Worm (Caenorhabditis elegans) whole organism, L1 larva: ENCODE results near the gene R02D3.8.

Source experiments
- C04F5.9 ChIP-seq: sonication (generic microtip); optimal IDR thresholded peaks from 2 replicates; lab custom pipeline; 2016; ENCODE audit warnings: missing genetic modification characterization, missing compliant biosample characterization
- C16A3.4 ChIP-seq: fragments of 150-350 bp; optimal IDR thresholded peaks from 2 replicates; lab custom pipeline; 2014; ENCODE audit warnings: missing biosample characterization, missing genetic modification characterization
- C34B4.2 ChIP-seq: sonication (generic microtip); optimal IDR thresholded peaks from 2 replicates; lab custom pipeline; 2017; ENCODE audit warnings: mild to moderate bottlenecking, missing genetic modification characterization, missing compliant biosample characterization
- Y116A8C.19 ChIP-seq: sonication (generic microtip); optimal IDR thresholded peaks from 2 replicates; lab custom pipeline; 2016; ENCODE audit warnings: missing compliant biosample characterization, missing genetic modification characterization, borderline replicate concordance
- aha-1 ChIP-seq: fragments of 150-350 bp; optimal IDR thresholded peaks from 2 replicates; lab custom pipeline; 2014; ENCODE audit warnings: missing biosample characterization, missing genetic modification characterization
- alr-1 ChIP-seq: fragments of 200-800 bp; sonication (Bioruptor generic); optimal IDR thresholded peaks from 2 replicates; lab custom pipeline; 2018; ENCODE audit warnings: borderline replicate concordance, mild to moderate bottlenecking, missing genetic modification characterization, missing compliant biosample characterization
- aly-2 ChIP-seq: fragments of 150-350 bp; optimal IDR thresholded peaks from 2 replicates; lab custom pipeline; 2014; ENCODE audit warnings: missing biosample characterization, missing genetic modification characterization
- blmp-1 ChIP-seq: fragments of 150-350 bp; optimal IDR thresholded peaks from 2 replicates; lab custom pipeline; 2014; ENCODE audit warnings: missing biosample characterization, missing genetic modification characterization
- ceh-63 ChIP-seq: fragments of 200-800 bp; sonication (Bioruptor generic); optimal IDR thresholded peaks from 2 replicates; lab custom pipeline; 2018; ENCODE audit warnings: mild to moderate bottlenecking, missing genetic modification characterization, missing compliant biosample characterization
- ceh-8 ChIP-seq: fragments of 200-800 bp; sonication (Bioruptor generic); optimal IDR thresholded peaks from 2 replicates; lab custom pipeline; 2018; ENCODE audit warnings: mild to moderate bottlenecking, missing genetic modification characterization, moderate library complexity, missing compliant biosample characterization
- ceh-82 ChIP-seq, 3 experiments: fragments of 150-350 bp in 1 of 3; sonication (generic microtip) in 2 of 3; optimal IDR thresholded peaks; 2 replicates each; lab custom pipeline; 2014 to 2017; ENCODE audit warnings: missing biosample characterization in 3 of 3, missing genetic modification characterization in 3 of 3
- efl-1 ChIP-seq, 4 experiments: fragments of 150-350 bp; optimal IDR thresholded peaks in 3 of 4; peaks in 1 of 4; 1 replicate in 1 of 4; 2 replicates in 3 of 4; lab custom pipeline; 2014; ENCODE audit warnings: missing biosample characterization in 2 of 4, missing genetic modification characterization in 2 of 4, missing genetic modification reagents in 2 of 4
- egl-13 ChIP-seq: sonication (generic microtip); optimal IDR thresholded peaks from 2 replicates; lab custom pipeline; 2016; ENCODE audit warnings: missing genotype, missing genetic modification reagents, missing genetic modification characterization, missing compliant biosample characterization
- egl-27 ChIP-seq, 2 experiments: fragments of 150-350 bp in 1 of 2; sonication (generic microtip); optimal IDR thresholded peaks; 3 replicates each; lab custom pipeline; 2017 to 2018; ENCODE audit warnings: missing biosample characterization in 2 of 2, missing genetic modification characterization in 2 of 2, missing genetic modification reagents in 2 of 2
- fkh-10 ChIP-seq: sonication (generic microtip); optimal IDR thresholded peaks from 2 replicates; lab custom pipeline; 2017; ENCODE audit warnings: missing biosample characterization, missing genetic modification reagents, missing genetic modification characterization
- fkh-4 ChIP-seq: sonication (generic microtip); optimal IDR thresholded peaks from 2 replicates; lab custom pipeline; 2016; ENCODE audit warnings: missing compliant biosample characterization, missing genetic modification characterization, borderline replicate concordance
- fkh-8 ChIP-seq: sonication (generic microtip); optimal IDR thresholded peaks from 2 replicates; lab custom pipeline; 2016; ENCODE audit warnings: mild to moderate bottlenecking, missing genetic modification characterization, missing compliant biosample characterization
- grh-1 ChIP-seq: fragments of 200-800 bp; sonication (Bioruptor generic); IDR thresholded peaks from 2 replicates; pipeline ENCODE4 v1.3.6; 2022; ENCODE audit warnings: missing genetic modification reagents, missing genetic modification characterization, missing compliant biosample characterization
- irx-1 ChIP-seq: sonication (generic microtip); optimal IDR thresholded peaks from 2 replicates; lab custom pipeline; 2016; ENCODE audit warnings: missing genetic modification characterization, missing compliant biosample characterization
- isw-1 ChIP-seq: fragments of 200-800 bp; sonication (Bioruptor generic); IDR thresholded peaks from 2 replicates; pipeline ENCODE4 v1.3.6; 2022; ENCODE audit warnings: missing genetic modification characterization, missing compliant biosample characterization
- lin-13 ChIP-seq: fragments of 150-350 bp; optimal IDR thresholded peaks from 2 replicates; lab custom pipeline; 2014; ENCODE audit warnings: missing biosample characterization, missing genetic modification reagents, missing genetic modification characterization
- lsy-2 ChIP-seq, 2 experiments: fragments of 150-350 bp; optimal IDR thresholded peaks; 2 replicates each; lab custom pipeline; 2014; ENCODE audit warnings: missing biosample characterization in 2 of 2, missing genetic modification characterization in 2 of 2
- mab-9 ChIP-seq: fragments of 200-800 bp; sonication (Bioruptor generic); IDR thresholded peaks from 2 replicates; pipeline ENCODE4 v1.3.6; 2022; ENCODE audit warnings: missing genetic modification reagents, missing genetic modification characterization, missing compliant biosample characterization
- mef-2 ChIP-seq: fragments of 150-350 bp; optimal IDR thresholded peaks from 2 replicates; lab custom pipeline; 2014; ENCODE audit warnings: missing biosample characterization, missing genetic modification characterization
- mep-1 ChIP-seq: fragments of 150-350 bp; optimal IDR thresholded peaks from 2 replicates; lab custom pipeline; 2014; ENCODE audit warnings: missing biosample characterization, missing genetic modification characterization
- nhr-11 ChIP-seq: fragments of 150-350 bp; optimal IDR thresholded peaks from 2 replicates; lab custom pipeline; 2014; ENCODE audit warnings: missing biosample characterization, missing genetic modification characterization
- nhr-19 ChIP-seq: fragments of 200-800 bp; sonication (Bioruptor generic); conservative IDR thresholded peaks from 2 replicates; pipeline ENCODE4 v1.3.6; 2022; ENCODE audit warnings: missing genetic modification characterization, missing compliant biosample characterization
- nhr-47 ChIP-seq: sonication (generic microtip); optimal IDR thresholded peaks from 2 replicates; lab custom pipeline; 2016; ENCODE audit warnings: mild to moderate bottlenecking, missing genetic modification characterization, moderate library complexity, missing compliant biosample characterization
- nhr-71 ChIP-seq: sonication (generic microtip); optimal IDR thresholded peaks from 2 replicates; lab custom pipeline; 2016; ENCODE audit warnings: mild to moderate bottlenecking, missing genetic modification characterization, moderate library complexity, missing compliant biosample characterization
- nhr-76 ChIP-seq: sonication (generic microtip); optimal IDR thresholded peaks from 2 replicates; lab custom pipeline; 2017; ENCODE audit warnings: missing biosample characterization, missing genetic modification characterization
- nhr-85 ChIP-seq: sonication (generic microtip); peaks from one replicate; lab custom pipeline; 2016; ENCODE audit warnings: missing genetic modification characterization, inconsistent platforms, missing compliant biosample characterization
- nhr-90 ChIP-seq: sonication (generic microtip); optimal IDR thresholded peaks from 2 replicates; lab custom pipeline; 2016; ENCODE audit warnings: mild to moderate bottlenecking, missing genetic modification characterization, missing compliant biosample characterization; ENCODE audit not compliant: poor library complexity
- pag-3 ChIP-seq: sonication (generic microtip); optimal IDR thresholded peaks from 2 replicates; lab custom pipeline; 2017; ENCODE audit warnings: missing genetic modification characterization, mild to moderate bottlenecking, missing compliant biosample characterization, antibody characterized with exemption, borderline replicate concordance; ENCODE audit not compliant: insufficient read depth
- pqm-1 ChIP-seq: sonication (generic microtip); optimal IDR thresholded peaks from 3 replicates; lab custom pipeline; 2017; ENCODE audit warnings: missing biosample characterization, missing genetic modification characterization
- skn-1 ChIP-seq: fragments of 150-350 bp; optimal IDR thresholded peaks from 2 replicates; lab custom pipeline; 2014; ENCODE audit warnings: missing biosample characterization, missing genetic modification characterization
- snpc-4 ChIP-seq: fragments of 150-350 bp; optimal IDR thresholded peaks from 2 replicates; lab custom pipeline; 2014; ENCODE audit warnings: missing biosample characterization, missing genetic modification characterization
- sox-4 ChIP-seq: sonication (generic microtip); optimal IDR thresholded peaks from 2 replicates; lab custom pipeline; 2016; ENCODE audit warnings: missing genetic modification characterization, missing compliant biosample characterization
- sptf-1 ChIP-seq: fragments of 150-350 bp; optimal IDR thresholded peaks from 2 replicates; lab custom pipeline; 2014; ENCODE audit warnings: missing biosample characterization, missing genetic modification characterization
- sup-37 ChIP-seq: fragments of 200-800 bp; sonication (Bioruptor generic); optimal IDR thresholded peaks from 2 replicates; lab custom pipeline; 2018; ENCODE audit warnings: mild to moderate bottlenecking, missing genetic modification characterization, missing compliant biosample characterization
- tbx-2 ChIP-seq: sonication (generic microtip); optimal IDR thresholded peaks from 2 replicates; lab custom pipeline; 2016; ENCODE audit warnings: missing genetic modification characterization, missing compliant biosample characterization
- unc-30 ChIP-seq: sonication (generic microtip); optimal IDR thresholded peaks from 2 replicates; lab custom pipeline; 2017; ENCODE audit warnings: missing biosample characterization, missing genetic modification characterization
- unc-86 ChIP-seq: sonication (generic microtip); optimal IDR thresholded peaks from 2 replicates; lab custom pipeline; 2016; ENCODE audit warnings: missing genetic modification characterization, missing compliant biosample characterization
- vab-15 ChIP-seq: sonication (generic microtip); optimal IDR thresholded peaks from 2 replicates; lab custom pipeline; 2017; ENCODE audit warnings: missing genotype, mild to moderate bottlenecking, missing genetic modification characterization, missing compliant biosample characterization
- zag-1 ChIP-seq: fragments of 150-350 bp; optimal IDR thresholded peaks from 2 replicates; lab custom pipeline; 2014; ENCODE audit warnings: missing biosample characterization, missing genetic modification characterization
- zip-4 ChIP-seq: fragments of 200-800 bp; sonication (Bioruptor generic); optimal IDR thresholded peaks from 2 replicates; lab custom pipeline; 2018; ENCODE audit warnings: mild to moderate bottlenecking, missing genetic modification characterization, moderate library complexity, missing compliant biosample characterization
- ztf-11 ChIP-seq, 2 experiments: sonication (generic microtip); optimal IDR thresholded peaks; 2 replicates each; lab custom pipeline; 2016 to 2017; ENCODE audit warnings: missing genetic modification characterization in 2 of 2, missing biosample characterization in 1 of 2, missing compliant biosample characterization in 1 of 2
- ztf-4 ChIP-seq: fragments of 150-350 bp; optimal IDR thresholded peaks from 2 replicates; lab custom pipeline; 2014; ENCODE audit warnings: missing biosample characterization, missing genetic modification characterization

Gene R02D3.8

DNA sequence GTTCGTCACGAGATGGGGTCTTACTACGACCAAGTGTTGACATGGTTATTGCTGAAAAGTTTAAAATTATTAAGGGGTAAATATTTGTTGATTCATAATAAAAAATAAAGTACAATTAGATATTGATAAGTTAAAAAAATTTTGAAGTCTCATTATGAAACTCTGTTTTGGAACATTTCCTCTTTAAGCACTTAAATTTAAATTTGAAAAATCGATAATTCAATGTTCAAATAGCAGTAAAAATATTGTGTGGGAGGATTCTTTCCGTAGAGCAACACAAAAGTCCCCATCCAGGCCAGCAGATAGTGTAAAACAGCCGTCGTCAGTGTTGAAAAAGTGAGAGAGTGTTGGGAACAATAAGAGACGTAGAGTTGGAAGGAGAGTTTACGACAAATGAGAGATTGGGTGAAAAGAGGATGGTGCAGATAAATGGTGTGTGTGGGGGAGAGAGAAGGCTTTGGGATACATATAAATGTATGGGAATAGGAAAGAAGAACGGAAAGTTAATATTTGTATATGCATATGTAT is 7.2 kb upstream of the R02D3.8 start, which contains the start of gene pat-6 (continued):
- peak in 1 of 2 experiments; percentile 23 for TF ChIP-seq lsy-2 (tag; optimal IDR thresholded peaks at IDR 0.05; lab: Kevin White, UChicago)
- no peak for TF ChIP-seq egl-27 (tag; optimal IDR thresholded peaks at IDR 0.05; lab: Kevin White, UChicago)
- no peak for TF ChIP-seq snpc-4 (tag; lab: Kevin White, UChicago)
- TF ChIP-seq zag-1 (tag; lab: Kevin White, UChicago): no peak
- no peak for TF ChIP-seq pag-3 (tag; lab: Kevin White, UChicago)
- TF ChIP-seq mab-9: no peak
- TF ChIP-seq nhr-90 (tag; lab: Kevin White, UChicago): no peak
- no peak for TF ChIP-seq tbx-2 (tag; lab: Kevin White, UChicago)
- TF ChIP-seq lin-13: no peak
- TF ChIP-seq egl-13 (tag; lab: Kevin White, UChicago): no peak
- no peak for TF ChIP-seq C16A3.4 (tag; lab: Kevin White, UChicago)
- no peak for TF ChIP-seq sptf-1 (tag; lab: Kevin White, UChicago)
- TF ChIP-seq Y116A8C.19 (tag; lab: Kevin White, UChicago): no peak
- peak; percentile 59 for TF ChIP-seq mep-1 (tag; lab: Kevin White, UChicago)
- no peak for TF ChIP-seq isw-1

DNA sequence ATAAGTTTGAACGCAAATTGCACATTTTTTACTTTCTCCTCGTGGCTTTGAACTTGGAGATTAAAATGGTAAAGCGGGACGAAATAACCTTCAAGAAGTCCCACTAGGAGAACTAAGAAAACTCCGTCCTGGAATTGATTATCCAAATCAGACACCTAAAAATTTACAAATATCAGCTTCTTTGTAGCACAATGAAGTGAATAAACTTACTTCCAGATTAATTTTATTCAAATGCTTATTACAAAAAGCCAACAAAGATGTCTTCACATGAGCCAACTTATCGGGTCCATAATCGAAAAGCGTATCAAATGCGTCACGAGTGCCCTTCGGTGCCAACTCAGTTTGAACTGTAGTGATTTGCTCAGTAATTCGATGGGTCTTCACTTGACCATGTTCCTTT is 5.5 kb upstream of the R02D3.8 start:
- TF ChIP-seq grh-1 (GFP tag; lab: Robert Waterston, UW) (no peak), efl-1 (optimal IDR thresholded peaks at IDR 0.05; lab: Kevin White, UChicago) (no peak), efl-1 (GFP tag; optimal IDR thresholded peaks at IDR 0.05 in 1 of 2; lab: Kevin White, UChicago) (peak in 1 of 2 experiments; percentile 91)
- TF ChIP-seq, all 84 proteins: peak for 1

DNA sequence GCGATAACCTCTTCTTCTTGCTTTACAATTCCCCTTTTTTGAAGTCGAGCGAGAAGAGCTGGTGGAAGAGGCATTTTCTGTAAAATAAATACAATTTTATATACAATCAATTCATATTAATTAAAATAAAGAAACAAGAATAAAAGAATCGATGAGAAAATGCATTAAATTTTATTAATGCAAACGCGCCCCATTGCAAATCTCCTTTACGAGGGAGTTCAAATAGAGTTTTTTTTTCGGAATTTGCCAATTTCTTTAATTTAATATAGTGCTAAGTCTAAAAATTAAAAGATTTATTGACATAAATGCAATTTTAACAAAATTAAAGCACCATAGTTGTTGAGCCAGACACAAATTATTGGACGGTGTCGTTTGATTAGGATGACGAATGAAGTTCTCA is 4.6 kb upstream of the R02D3.8 start, which contains the start of gene pqbp-1.1:
TSS of gene pqbp-1.1 (minus strand) at position 77 of the 400 bp plus-strand sequence.
- TF ChIP-seq pqm-1 (tag; lab: Kevin White, UChicago) (no peak), ceh-8 (GFP tag; lab: Kevin White, UChicago) (no peak), C34B4.2 (tag; lab: Kevin White, UChicago) (no peak), vab-15 (tag; lab: Kevin White, UChicago) (no peak), nhr-85 (tag; lab: Kevin White, UChicago) (peak; percentile 50), ceh-63 (GFP tag; lab: Kevin White, UChicago) (no peak), blmp-1 (tag; lab: Kevin White, UChicago) (peak; percentile 55), nhr-19 (GFP tag; lab: Robert Waterston, UW) (no peak), nhr-71 (tag; lab: Kevin White, UChicago) (peak; percentile 75), irx-1 (tag; lab: Kevin White, UChicago) (peak; percentile 32), nhr-11 (tag; lab: Kevin White, UChicago) (no peak), aha-1 (no peak), Y116A8C.19 (tag; lab: Kevin White, UChicago) (no peak), alr-1 (no peak), snpc-4 (tag; lab: Kevin White, UChicago) (no peak), unc-86 (peak; percentile 43), fkh-10 (GFP tag; lab: Kevin White, UChicago) (peak; percentile 42), zip-4 (GFP tag; lab: Kevin White, UChicago) (no peak), sptf-1 (tag; lab: Kevin White, UChicago) (no peak), fkh-4 (tag; lab: Kevin White, UChicago) (no peak), fkh-8 (tag; lab: Kevin White, UChicago) (peak; percentile 51), grh-1 (GFP tag; lab: Robert Waterston, UW) (no peak), unc-30 (tag; lab: Kevin White, UChicago) (no peak), nhr-76 (tag; lab: Kevin White, UChicago) (no peak), isw-1 (peak; percentile 58), egl-13 (tag; lab: Kevin White, UChicago) (no peak), ceh-82 (tag; optimal IDR thresholded peaks at IDR 0.05; lab: Kevin White, UChicago) (peak; percentile 15 to 58 (median 29)), tbx-2 (tag; lab: Kevin White, UChicago) (peak; percentile 59), sup-37 (no peak), ztf-4 (tag; lab: Kevin White, UChicago) (no peak), ztf-11 (tag; optimal IDR thresholded peaks at IDR 0.05; lab: Kevin White, UChicago) (no peak), C04F5.9 (tag; lab: Kevin White, UChicago) (peak; percentile 39), C16A3.4 (tag; lab: Kevin White, UChicago) (peak; percentile 58), aly-2 (peak; percentile 58), mef-2 (tag; lab: Kevin White, UChicago) (no peak), nhr-47 (peak; percentile 77), sox-4 (tag; lab: Kevin White, UChicago) (no peak), skn-1 (tag; lab: Kevin White, UChicago) (peak; percentile 41)
